Fruit fly (Drosophila melanogaster) whole organism, embryonic: ENCODE data around the gene MTF-1.

Experiments used
- Ada2b ChIP-seq: fragments of 200-800 bp; sonication (Bioruptor generic); IDR thresholded peaks from 2 replicates; pipeline ENCODE4 v1.3.6; 2022; ENCODE audit warnings: missing biosample characterization, missing genetic modification characterization
- Bdp1 ChIP-seq: fragments of 200-800 bp; sonication (Bioruptor generic); optimal IDR thresholded peaks from 3 replicates; lab custom pipeline; 2016; ENCODE audit warnings: missing biosample characterization, missing genetic modification characterization
- CG10431 ChIP-seq: fragments of 200-800 bp; sonication (Bioruptor generic); optimal IDR thresholded peaks from 3 replicates; lab custom pipeline; 2018; ENCODE audit warnings: missing biosample characterization, mild to moderate bottlenecking, missing genetic modification characterization
- CG11456 ChIP-seq: fragments of 200-800 bp; sonication (Bioruptor generic); IDR thresholded peaks from 3 replicates; pipeline ENCODE4 v1.3.6; 2022; ENCODE audit warnings: missing biosample characterization, missing genetic modification characterization
- CG12071 ChIP-seq: fragments of 200-800 bp; sonication (Bioruptor generic); optimal IDR thresholded peaks from 3 replicates; lab custom pipeline; 2018; ENCODE audit warnings: missing biosample characterization, mild to moderate bottlenecking, missing genetic modification characterization
- CG12769 ChIP-seq: fragments of 200-800 bp; sonication (Bioruptor generic); optimal IDR thresholded peaks from 2 replicates; lab custom pipeline; 2019; ENCODE audit warnings: missing biosample characterization, mild to moderate bottlenecking, missing genetic modification characterization, moderate library complexity
- CG15073 ChIP-seq: fragments of 200-800 bp; sonication (Bioruptor generic); optimal IDR thresholded peaks from 2 replicates; lab custom pipeline; 2016; ENCODE audit warnings: missing biosample characterization, missing genetic modification characterization
- CG1647 ChIP-seq: fragments of 200-800 bp; sonication (Bioruptor generic); optimal IDR thresholded peaks from 3 replicates; lab custom pipeline; 2016; ENCODE audit warnings: missing biosample characterization, missing genetic modification characterization
- CG17359 ChIP-seq: fragments of 200-800 bp; sonication (Bioruptor generic); optimal IDR thresholded peaks from 3 replicates; lab custom pipeline; 2018; ENCODE audit warnings: missing biosample characterization, mild to moderate bottlenecking, missing genetic modification characterization, moderate library complexity
- CG17912 ChIP-seq: fragments of 200-800 bp; sonication (Bioruptor generic); optimal IDR thresholded peaks from 2 replicates; lab custom pipeline; 2018; ENCODE audit warnings: missing biosample characterization, mild to moderate bottlenecking, missing genetic modification characterization
- CG18262 ChIP-seq: fragments of 200-800 bp; optimal IDR thresholded peaks from 3 replicates; lab custom pipeline; 2019; ENCODE audit warnings: missing biosample characterization, mild to moderate bottlenecking, missing genetic modification characterization, moderate library complexity
- CG2120 ChIP-seq: fragments of 200-800 bp; sonication (Bioruptor generic); optimal IDR thresholded peaks from 3 replicates; lab custom pipeline; 2016; ENCODE audit warnings: missing biosample characterization, missing genetic modification characterization
- CG3726 ChIP-seq: fragments of 200-800 bp; sonication (Bioruptor generic); IDR thresholded peaks from 3 replicates; pipeline ENCODE4, ENCODE4 v1.3.6; 2022; ENCODE audit warnings: missing biosample characterization, missing genetic modification characterization
- CG3838 ChIP-seq: fragments of 200-800 bp; sonication (Bioruptor generic); optimal IDR thresholded peaks from 3 replicates; lab custom pipeline; 2016; ENCODE audit warnings: missing biosample characterization, missing genetic modification characterization
- CG4707 ChIP-seq: fragments of 200-800 bp; sonication (Bioruptor generic); optimal IDR thresholded peaks from 2 replicates; lab custom pipeline; 2018; ENCODE audit warnings: missing biosample characterization, mild to moderate bottlenecking, missing genetic modification characterization, moderate library complexity
- CG7556 ChIP-seq: fragments of 200-800 bp; sonication (Bioruptor generic); optimal IDR thresholded peaks from 2 replicates; lab custom pipeline; 2017; ENCODE audit warnings: missing biosample characterization, mild to moderate bottlenecking, missing genetic modification characterization
- CG7987 ChIP-seq: fragments of 200-800 bp; sonication (Bioruptor generic); optimal IDR thresholded peaks from 2 replicates; lab custom pipeline; 2018; ENCODE audit warnings: missing biosample characterization, mild to moderate bottlenecking, missing genetic modification characterization, moderate library complexity
- CG8478 ChIP-seq: fragments of >200 bp; optimal IDR thresholded peaks from 2 replicates; lab custom pipeline; 2018
- CG8944 ChIP-seq: fragments of 200-800 bp; sonication (Bioruptor generic); optimal IDR thresholded peaks from 3 replicates; lab custom pipeline; 2016; ENCODE audit warnings: missing biosample characterization, missing genetic modification characterization
- CG9727 ChIP-seq: fragments of 200-800 bp; sonication (Bioruptor generic); optimal IDR thresholded peaks from 3 replicates; lab custom pipeline; 2017; ENCODE audit warnings: missing biosample characterization, mild to moderate bottlenecking, missing genetic modification characterization
- CrebB ChIP-seq: fragments of 200-800 bp; sonication (Bioruptor generic); optimal IDR thresholded peaks from 3 replicates; lab custom pipeline; 2018; ENCODE audit warnings: missing biosample characterization, mild to moderate bottlenecking, missing genetic modification characterization
- D19B ChIP-seq: fragments of 200-800 bp; sonication (Bioruptor generic); optimal IDR thresholded peaks from 2 replicates; lab custom pipeline; 2017; ENCODE audit warnings: missing biosample characterization, mild to moderate bottlenecking, missing genetic modification characterization
- Dip2 ChIP-seq: fragments of 200-800 bp; sonication (Bioruptor generic); IDR thresholded peaks from 2 replicates; pipeline ENCODE4 v1.3.6; 2022; ENCODE audit warnings: missing biosample characterization, missing genetic modification characterization
- Doc2 ChIP-seq: fragments of 200-800 bp; sonication (Bioruptor generic); IDR thresholded peaks from 2 replicates; pipeline ENCODE4 v1.3.6; 2022; ENCODE audit warnings: missing biosample characterization, missing genetic modification characterization
- Hmx ChIP-seq: fragments of 200-800 bp; sonication (Bioruptor generic); optimal IDR thresholded peaks from 2 replicates; lab custom pipeline; 2016; ENCODE audit warnings: missing biosample characterization, missing genetic modification characterization
- Med ChIP-seq: fragments of 200-800 bp; sonication (Bioruptor generic); peaks from one replicate; lab custom pipeline; 2016; ENCODE audit warnings: missing biosample characterization, missing genetic modification characterization, mild to moderate bottlenecking, inconsistent platforms, moderate library complexity
- PHDP ChIP-seq: fragments of 200-800 bp; sonication (Bioruptor generic); optimal IDR thresholded peaks from 3 replicates; lab custom pipeline; 2018; ENCODE audit warnings: missing biosample characterization, mild to moderate bottlenecking, missing genetic modification characterization, moderate library complexity
- Rx ChIP-seq: fragments of 200-800 bp; sonication (Bioruptor generic); IDR thresholded peaks from 2 replicates; pipeline ENCODE4 v1.3.6; 2022; ENCODE audit warnings: missing biosample characterization, missing genetic modification characterization
- Sry-δ ChIP-seq: fragments of 200-800 bp; sonication (Bioruptor generic); optimal IDR thresholded peaks from 2 replicates; lab custom pipeline; 2016; ENCODE audit warnings: missing biosample characterization, missing genetic modification characterization
- bigmax ChIP-seq: fragments of 200-800 bp; sonication (Bioruptor generic); optimal IDR thresholded peaks from 2 replicates; lab custom pipeline; 2018; ENCODE audit warnings: missing biosample characterization, mild to moderate bottlenecking, missing genetic modification characterization
- btn ChIP-seq: fragments of 200-800 bp; sonication (Bioruptor generic); optimal IDR thresholded peaks from 2 replicates; lab custom pipeline; 2016; ENCODE audit warnings: missing biosample characterization, missing genetic modification characterization
- caup ChIP-seq: fragments of 200-800 bp; sonication (Bioruptor generic); optimal IDR thresholded peaks from 3 replicates; lab custom pipeline; 2017; ENCODE audit warnings: missing biosample characterization, mild to moderate bottlenecking, missing genetic modification characterization, moderate library complexity; ENCODE audit not compliant: severe bottlenecking
- crol ChIP-seq: fragments of 200-800 bp; sonication (Bioruptor generic); IDR thresholded peaks from 2 replicates; pipeline ENCODE4 v1.3.6; 2022; ENCODE audit warnings: missing biosample characterization, missing genetic modification characterization
- da ChIP-seq: fragments of 200-800 bp; sonication (Bioruptor generic); optimal IDR thresholded peaks from 2 replicates; lab custom pipeline; 2016; ENCODE audit warnings: missing biosample characterization, missing genetic modification characterization
- esg ChIP-seq: fragments of 200-800 bp; sonication (Bioruptor generic); conservative IDR thresholded peaks from 2 replicates; pipeline ENCODE4 v1.3.6; 2022; ENCODE audit warnings: missing biosample characterization, missing genetic modification characterization
- exex ChIP-seq: fragments of 200-800 bp; sonication (Bioruptor generic); optimal IDR thresholded peaks from 4 replicates; lab custom pipeline; 2018; ENCODE audit warnings: missing biosample characterization, mild to moderate bottlenecking, missing genetic modification characterization, moderate library complexity
- fru ChIP-seq: fragments of >200 bp; optimal IDR thresholded peaks from 2 replicates; lab custom pipeline; 2017
- ftz-f1 ChIP-seq: fragments of 200-800 bp; sonication (Bioruptor generic); optimal IDR thresholded peaks from 2 replicates; lab custom pipeline; 2016; ENCODE audit warnings: missing biosample characterization, missing genetic modification characterization
- gce ChIP-seq: fragments of 200-800 bp; sonication (Bioruptor generic); IDR thresholded peaks from 3 replicates; pipeline ENCODE4 v1.3.6; 2022; ENCODE audit warnings: missing biosample characterization, missing genetic modification characterization
- jigr1 ChIP-seq: fragments of 200-800 bp; sonication (Bioruptor generic); IDR thresholded peaks from 3 replicates; pipeline ENCODE4 v1.3.6; 2022; ENCODE audit warnings: missing biosample characterization, missing genetic modification characterization
- lov ChIP-seq, 2 experiments: fragments of 200-800 bp in 1 of 2; fragments of >200 bp in 1 of 2; sonication (Bioruptor generic) in 1 of 2; IDR thresholded peaks in 1 of 2; optimal IDR thresholded peaks in 1 of 2; 2 replicates in 1 of 2; 3 replicates in 1 of 2; pipeline versions ENCODE4 v1.3.6 to Lab custom; 2017 to 2022; ENCODE audit warnings: missing biosample characterization in 1 of 2, missing genetic modification characterization in 1 of 2
- maf-S ChIP-seq: fragments of 200-800 bp; sonication (Bioruptor generic); optimal IDR thresholded peaks from 2 replicates; lab custom pipeline; 2016; ENCODE audit warnings: missing biosample characterization, missing genetic modification characterization
- mirr ChIP-seq: fragments of 200-800 bp; sonication (Bioruptor generic); optimal IDR thresholded peaks from 3 replicates; lab custom pipeline; 2018; ENCODE audit warnings: missing biosample characterization, mild to moderate bottlenecking, missing genetic modification characterization
- nom ChIP-seq: fragments of 200-800 bp; sonication (Bioruptor generic); optimal IDR thresholded peaks from 2 replicates; lab custom pipeline; 2017; ENCODE audit warnings: missing biosample characterization, missing genetic modification characterization, mild to moderate bottlenecking, moderate library complexity, missing genetic modification reagents
- odd ChIP-seq: fragments of 200-800 bp; sonication (Bioruptor generic); optimal IDR thresholded peaks from 2 replicates; lab custom pipeline; 2017; ENCODE audit warnings: missing biosample characterization, mild to moderate bottlenecking, missing genetic modification characterization
- pum ChIP-seq: fragments of 200-800 bp; sonication (Bioruptor generic); optimal IDR thresholded peaks from 2 replicates; lab custom pipeline; 2016; ENCODE audit warnings: missing biosample characterization, missing genetic modification characterization
- pzg ChIP-seq: fragments of 200-800 bp; sonication (Bioruptor generic); optimal IDR thresholded peaks from 3 replicates; lab custom pipeline; 2018; ENCODE audit warnings: missing biosample characterization, mild to moderate bottlenecking, missing genetic modification characterization, moderate library complexity
- salm ChIP-seq: fragments of 200-800 bp; sonication (Bioruptor generic); optimal IDR thresholded peaks from 2 replicates; lab custom pipeline; 2018; ENCODE audit warnings: missing biosample characterization, mild to moderate bottlenecking, missing genetic modification characterization
- seq ChIP-seq: fragments of 200-800 bp; sonication (Bioruptor generic); IDR thresholded peaks from 2 replicates; pipeline ENCODE4 v1.3.6; 2022; ENCODE audit warnings: missing biosample characterization, missing genetic modification characterization
- sima ChIP-seq: fragments of 200-800 bp; sonication (Bioruptor generic); optimal IDR thresholded peaks from 2 replicates; lab custom pipeline; 2016; ENCODE audit warnings: missing biosample characterization, missing genetic modification characterization

MTF-1 gene

dm6 chr3L:9460775-9461491, 30.8 kb downstream of the MTF-1 start, which contains the start of the genes CG3434 and CG44838 (continued):
- TF ChIP-seq Ada2b (peak; percentile 67), pzg (GFP tag; lab: Kevin White, UChicago) (peak; percentile 48), CG3838 (GFP tag; lab: Kevin White, UChicago) (peak; percentile 27), nom (peak; percentile 51), CG15073 (GFP tag; lab: Kevin White, UChicago) (no peak), seq (GFP tag; lab: Robert Waterston, UW) (peak; percentile 55; the same call in 1 of the 2 replicates), CG4707 (GFP tag; lab: Kevin White, UChicago) (no peak), Bdp1 (peak; percentile 77), CG10431 (GFP tag; lab: Kevin White, UChicago) (peak; percentile 3), CG18262 (tag; lab: Kevin White, UChicago) (peak; percentile 80), CrebB (tag; lab: Kevin White, UChicago) (peak; percentile 38), fru (no peak), Med (GFP tag; lab: Kevin White, UChicago) (peak; percentile 92), gce (no peak), D19B (GFP tag; lab: Kevin White, UChicago) (peak; percentile 57), pum (peak; percentile 73), CG7556 (GFP tag; lab: Kevin White, UChicago) (peak; percentile 72), odd (GFP tag; lab: Kevin White, UChicago) (peak; percentile 44), ftz-f1 (GFP tag; lab: Kevin White, UChicago) (peak; percentile 13), Hmx (GFP tag; lab: Kevin White, UChicago) (peak; percentile 26), jigr1 (peak; percentile 38; the same call in 1 of the 3 replicates), CG8944 (peak; percentile 55), CG17912 (GFP tag; lab: Kevin White, UChicago) (peak; percentile 3), mirr (GFP tag; lab: Kevin White, UChicago) (peak; percentile 44), CG1647 (GFP tag; lab: Kevin White, UChicago) (peak; percentile 67), CG11456 (peak; percentile 79), caup (GFP tag; lab: Kevin White, UChicago) (peak; percentile 83), salm (tag; lab: Kevin White, UChicago) (peak; percentile 37), CG8478 (lab: Kevin White, UChicago) (no peak), CG9727 (GFP tag; lab: Kevin White, UChicago) (peak; percentile 86), crol (no peak), CG12769 (tag; lab: Kevin White, UChicago) (peak; percentile 40), maf-S (GFP tag; lab: Kevin White, UChicago) (peak; percentile 35), da (GFP tag; lab: Kevin White, UChicago) (no peak), bigmax (GFP tag; lab: Kevin White, UChicago) (peak; percentile 50), Dip2 (no peak), btn (GFP tag; lab: Kevin White, UChicago) (peak; percentile 25), exex (tag; lab: Kevin White, UChicago) (peak; percentile 45), CG3726 (no peak), Doc2 (no peak), sima (GFP tag; lab: Kevin White, UChicago) (peak; percentile 29), PHDP (tag; lab: Kevin White, UChicago) (peak; percentile 81), CG7987 (GFP tag; lab: Kevin White, UChicago) (peak; percentile 41), esg (peak; percentile 65), CG12071 (GFP tag; lab: Kevin White, UChicago) (peak; percentile 18), lov (optimal IDR thresholded peaks at IDR 0.05; lab: Kevin White, UChicago) (no peak), lov (GFP tag; IDR thresholded peaks at IDR 0.05; lab: Robert Waterston, UW) (0 out of 3 replicates have a peak, but pooled peaks have one; percentile 35), CG2120 (peak; percentile 90), Sry-δ (peak; percentile 61), CG17359 (tag; lab: Kevin White, UChicago) (peak; percentile 79), Rx (GFP tag; lab: Robert Waterston, UW) (peak; percentile 53; the same call in 1 of the 2 replicates)
